Fruit fly (Drosophila melanogaster) whole organism, embryonic: Measurements from ENCODE around the gene mthl12.

Experiments used
- ATbp ChIP-seq: fragments of 200-800 bp; sonication (Bioruptor generic); optimal IDR thresholded peaks from 2 replicates; lab custom pipeline; 2017; ENCODE audit warnings: missing biosample characterization, mild to moderate bottlenecking, missing genetic modification characterization, missing genetic modification reagents
- Adf1 ChIP-seq: fragments of 200-800 bp; sonication (Bioruptor generic); IDR thresholded peaks from 2 replicates; pipeline ENCODE4 v1.3.6; 2022; ENCODE audit warnings: missing biosample characterization, missing genetic modification characterization
- Awh ChIP-seq: fragments of 200-800 bp; sonication (Bioruptor generic); IDR thresholded peaks from 2 replicates; pipeline ENCODE4, ENCODE4 v1.3.6; 2022; ENCODE audit warnings: missing biosample characterization, missing genetic modification characterization
- Bgb ChIP-seq: fragments of 200-800 bp; sonication (Bioruptor generic); IDR thresholded peaks from 2 replicates; pipeline ENCODE4 v1.3.6; 2022; ENCODE audit warnings: missing biosample characterization, missing genetic modification characterization; ENCODE audit not compliant: partially characterized antibody
- CG10209 ChIP-seq: fragments of 200-800 bp; sonication (Bioruptor generic); optimal IDR thresholded peaks from 3 replicates; lab custom pipeline; 2017; ENCODE audit warnings: missing biosample characterization, mild to moderate bottlenecking, missing genetic modification characterization, missing genetic modification reagents
- CG10267 ChIP-seq: fragments of 200-800 bp; sonication (Bioruptor generic); optimal IDR thresholded peaks from 2 replicates; lab custom pipeline; 2018; ENCODE audit warnings: missing biosample characterization, mild to moderate bottlenecking, missing genetic modification characterization, moderate library complexity
- CG10366 ChIP-seq: fragments of 200-800 bp; sonication (Bioruptor generic); IDR thresholded peaks from 2 replicates; pipeline ENCODE4 v1.3.6; 2022; ENCODE audit warnings: missing biosample characterization, missing genetic modification characterization
- CG10462 ChIP-seq: fragments of 200-800 bp; sonication (Bioruptor generic); optimal IDR thresholded peaks from 2 replicates; lab custom pipeline; 2016; ENCODE audit warnings: missing biosample characterization, missing genetic modification characterization
- CG12071 ChIP-seq: fragments of 200-800 bp; sonication (Bioruptor generic); optimal IDR thresholded peaks from 3 replicates; lab custom pipeline; 2018; ENCODE audit warnings: missing biosample characterization, mild to moderate bottlenecking, missing genetic modification characterization
- CG12219 ChIP-seq: fragments of 200-800 bp; sonication (Bioruptor generic); optimal IDR thresholded peaks from 3 replicates; lab custom pipeline; 2018; ENCODE audit warnings: missing biosample characterization, mild to moderate bottlenecking, missing genetic modification characterization
- CG13894 ChIP-seq: fragments of 200-800 bp; sonication (Bioruptor generic); optimal IDR thresholded peaks from 3 replicates; lab custom pipeline; 2018; ENCODE audit warnings: missing biosample characterization, mild to moderate bottlenecking, missing genetic modification characterization, moderate library complexity
- CG14014 ChIP-seq: fragments of 200-800 bp; sonication (Bioruptor generic); IDR thresholded peaks from 2 replicates; pipeline ENCODE4 v1.3.6; 2022; ENCODE audit warnings: missing biosample characterization, missing genetic modification characterization
- CG18599 ChIP-seq: fragments of 200-800 bp; sonication (Bioruptor generic); optimal IDR thresholded peaks from 3 replicates; lab custom pipeline; 2017; ENCODE audit warnings: missing biosample characterization, missing genetic modification characterization, mild to moderate bottlenecking, moderate library complexity, missing genetic modification reagents
- CG18619 ChIP-seq: fragments of 200-800 bp; sonication (Bioruptor generic); optimal IDR thresholded peaks from 3 replicates; lab custom pipeline; 2017; ENCODE audit warnings: missing biosample characterization, mild to moderate bottlenecking, missing genetic modification characterization
- CG3847 ChIP-seq: fragments of 200-800 bp; sonication (Bioruptor generic); IDR thresholded peaks from 2 replicates; pipeline ENCODE4 v1.3.6; 2022; ENCODE audit warnings: missing biosample characterization, missing genetic modification characterization
- CG4424 ChIP-seq: fragments of 200-800 bp; sonication (Bioruptor generic); optimal IDR thresholded peaks from 3 replicates; lab custom pipeline; 2016; ENCODE audit warnings: missing biosample characterization, missing genetic modification characterization
- CG7357 ChIP-seq: fragments of 200-800 bp; sonication (Bioruptor generic); IDR thresholded peaks from 3 replicates; pipeline ENCODE4 v1.3.6; 2022; ENCODE audit warnings: missing biosample characterization, missing genetic modification characterization
- CG7745 ChIP-seq: fragments of 200-800 bp; sonication (Bioruptor generic); optimal IDR thresholded peaks from 2 replicates; lab custom pipeline; 2018; ENCODE audit warnings: missing biosample characterization, mild to moderate bottlenecking, missing genetic modification characterization, moderate library complexity
- CG9437 ChIP-seq: fragments of 200-800 bp; sonication (Bioruptor generic); optimal IDR thresholded peaks from 2 replicates; lab custom pipeline; 2018; ENCODE audit warnings: missing biosample characterization, mild to moderate bottlenecking, missing genetic modification characterization
- CoRest ChIP-seq: fragments of 200-800 bp; sonication (Bioruptor generic); optimal IDR thresholded peaks from 3 replicates; lab custom pipeline; 2018; ENCODE audit warnings: missing biosample characterization, mild to moderate bottlenecking, missing genetic modification characterization, moderate library complexity
- Eip74EF ChIP-seq, 2 experiments: fragments of 200-800 bp in 1 of 2; fragments of >200 bp in 1 of 2; sonication (Bioruptor generic) in 1 of 2; optimal IDR thresholded peaks; 2 replicates each; lab custom pipeline; 2017 to 2019; ENCODE audit warnings: missing biosample characterization in 2 of 2, missing genetic modification characterization in 2 of 2, mild to moderate bottlenecking in 1 of 2, moderate library complexity in 1 of 2
- Ets97D ChIP-seq: fragments of 200-800 bp; sonication (Bioruptor generic); optimal IDR thresholded peaks from 3 replicates; lab custom pipeline; 2016; ENCODE audit warnings: missing biosample characterization, missing genetic modification characterization
- H15 ChIP-seq: fragments of 200-800 bp; sonication (Bioruptor generic); IDR thresholded peaks from 3 replicates; pipeline ENCODE4 v1.3.6; 2022; ENCODE audit warnings: missing biosample characterization, missing genetic modification characterization
- Jarid2 ChIP-seq: fragments of 200-800 bp; sonication (Bioruptor generic); optimal IDR thresholded peaks from 3 replicates; lab custom pipeline; 2017; ENCODE audit warnings: mild to moderate bottlenecking, missing biosample characterization, missing genetic modification reagents, missing genetic modification characterization
- Meics ChIP-seq: fragments of 200-800 bp; sonication (Bioruptor generic); optimal IDR thresholded peaks from 2 replicates; lab custom pipeline; 2017; ENCODE audit warnings: missing biosample characterization, mild to moderate bottlenecking, missing genetic modification characterization
- Mes4 ChIP-seq: fragments of 200-800 bp; sonication (Bioruptor generic); optimal IDR thresholded peaks from 2 replicates; lab custom pipeline; 2016; ENCODE audit warnings: missing biosample characterization, missing genetic modification characterization
- NK7.1 ChIP-seq: fragments of 200-800 bp; sonication (Bioruptor generic); optimal IDR thresholded peaks from 3 replicates; lab custom pipeline; 2016; ENCODE audit warnings: missing biosample characterization, missing genetic modification characterization
- Oaz ChIP-seq: fragments of 200-800 bp; sonication (Bioruptor generic); IDR thresholded peaks from 2 replicates; pipeline ENCODE4 v1.3.6; 2022; ENCODE audit warnings: missing biosample characterization, missing genetic modification characterization
- Opbp ChIP-seq: fragments of 200-800 bp; sonication (Bioruptor generic); IDR thresholded peaks from 3 replicates; pipeline ENCODE4 v1.3.6; 2022; ENCODE audit warnings: missing biosample characterization, missing genetic modification characterization; ENCODE audit not compliant: partially characterized antibody
- PHDP ChIP-seq: fragments of 200-800 bp; sonication (Bioruptor generic); optimal IDR thresholded peaks from 3 replicates; lab custom pipeline; 2018; ENCODE audit warnings: missing biosample characterization, mild to moderate bottlenecking, missing genetic modification characterization, moderate library complexity
- Ravus ChIP-seq: fragments of 200-800 bp; sonication (Bioruptor generic); IDR thresholded peaks from 2 replicates; pipeline ENCODE4 v1.3.6; 2022; ENCODE audit warnings: missing biosample characterization, missing genetic modification characterization
- Rx ChIP-seq: fragments of 200-800 bp; sonication (Bioruptor generic); IDR thresholded peaks from 2 replicates; pipeline ENCODE4 v1.3.6; 2022; ENCODE audit warnings: missing biosample characterization, missing genetic modification characterization
- abd-A ChIP-seq: fragments of 200-800 bp; sonication (Bioruptor generic); optimal IDR thresholded peaks from 3 replicates; lab custom pipeline; 2019; ENCODE audit warnings: missing biosample characterization, mild to moderate bottlenecking, missing genetic modification characterization, moderate library complexity
- chinmo ChIP-seq: fragments of 200-800 bp; sonication (Bioruptor generic); IDR thresholded peaks from 4 replicates; pipeline ENCODE4 v1.3.6; 2022; ENCODE audit warnings: missing biosample characterization, missing genetic modification characterization; ENCODE audit not compliant: partially characterized antibody
- ems ChIP-seq: fragments of 200-800 bp; sonication (Bioruptor generic); optimal IDR thresholded peaks from 3 replicates; lab custom pipeline; 2016; ENCODE audit warnings: missing biosample characterization, missing genetic modification characterization
- eve ChIP-seq, 2 experiments: fragments of >200 bp; optimal IDR thresholded peaks; 2 replicates each; lab custom pipeline; 2017; ENCODE audit warnings: missing biosample characterization in 2 of 2, missing genetic modification characterization in 2 of 2
- fd3F ChIP-seq: fragments of 200-800 bp; sonication (Bioruptor generic); optimal IDR thresholded peaks from 2 replicates; lab custom pipeline; 2018; ENCODE audit warnings: missing biosample characterization, mild to moderate bottlenecking, missing genetic modification characterization, moderate library complexity
- fd96Cb ChIP-seq: fragments of 200-800 bp; sonication (Bioruptor generic); optimal IDR thresholded peaks from 2 replicates; lab custom pipeline; 2018; ENCODE audit warnings: missing biosample characterization, mild to moderate bottlenecking, missing genetic modification characterization, moderate library complexity
- fu2 ChIP-seq: fragments of 200-800 bp; sonication (Bioruptor generic); optimal IDR thresholded peaks from 2 replicates; lab custom pipeline; 2016; ENCODE audit warnings: missing biosample characterization, missing genetic modification characterization
- gce ChIP-seq: fragments of 200-800 bp; sonication (Bioruptor generic); IDR thresholded peaks from 3 replicates; pipeline ENCODE4 v1.3.6; 2022; ENCODE audit warnings: missing biosample characterization, missing genetic modification characterization
- gcm ChIP-seq: fragments of 200-800 bp; sonication (Bioruptor generic); optimal IDR thresholded peaks from 2 replicates; lab custom pipeline; 2019; ENCODE audit warnings: missing biosample characterization, mild to moderate bottlenecking, missing genetic modification characterization, moderate library complexity
- gro ChIP-seq: fragments of 200-800 bp; sonication (Bioruptor generic); optimal IDR thresholded peaks from 2 replicates; lab custom pipeline; 2016; ENCODE audit warnings: missing biosample characterization, missing genetic modification characterization
- odd ChIP-seq: fragments of 200-800 bp; sonication (Bioruptor generic); optimal IDR thresholded peaks from 2 replicates; lab custom pipeline; 2017; ENCODE audit warnings: missing biosample characterization, mild to moderate bottlenecking, missing genetic modification characterization
- repo ChIP-seq: fragments of 200-800 bp; sonication (Bioruptor generic); optimal IDR thresholded peaks from 2 replicates; lab custom pipeline; 2016; ENCODE audit warnings: missing biosample characterization, missing genetic modification characterization
- sc ChIP-seq, 3 experiments: fragments of >200 bp in 2 of 3; fragments of 200-800 bp in 1 of 3; sonication (Bioruptor generic) in 1 of 3; optimal IDR thresholded peaks; 2 replicates in 2 of 3; 3 replicates in 1 of 3; lab custom pipeline; 2017; ENCODE audit warnings: mild to moderate bottlenecking in 1 of 3, missing biosample characterization in 1 of 3, missing genetic modification characterization in 1 of 3, missing genetic modification reagents in 1 of 3
- sd ChIP-seq: fragments of 200-800 bp; sonication (Bioruptor generic); optimal IDR thresholded peaks from 3 replicates; lab custom pipeline; 2018; ENCODE audit warnings: missing biosample characterization, mild to moderate bottlenecking, missing genetic modification characterization, moderate library complexity
- sim ChIP-seq: fragments of 200-800 bp; sonication (Bioruptor generic); IDR thresholded peaks from 2 replicates; pipeline ENCODE4 v1.3.6; 2022; ENCODE audit warnings: missing biosample characterization, missing genetic modification characterization
- slbo ChIP-seq: fragments of 200-800 bp; sonication (Bioruptor generic); IDR thresholded peaks from 2 replicates; pipeline ENCODE4 v1.3.6; 2022; ENCODE audit warnings: missing biosample characterization, missing genetic modification characterization

The mthl12 gene

dm6 chr3R:13319873-13320272, 33.6 kb upstream of the mthl12 start (continued):
- TF ChIP-seq Rx (0 out of 2 replicates have a peak, but pooled peaks have one; percentile 5), Opbp (GFP tag; lab: Robert Waterston, UW) (no peak), gce (GFP tag; lab: Robert Waterston, UW) (peak; percentile 69; the same call in 2 of the 3 replicates), gcm (no peak), PHDP (tag; lab: Kevin White, UChicago) (peak; percentile 52), slbo (GFP tag; lab: Robert Waterston, UW) (no peak), CoRest (tag; lab: Kevin White, UChicago) (peak; percentile 2), Meics (GFP tag; lab: Kevin White, UChicago) (peak; percentile 31), CG12219 (GFP tag; lab: Kevin White, UChicago) (peak; percentile 54), eve (GFP tag; optimal IDR thresholded peaks at IDR 0.05; lab: Kevin White, UChicago) (no peak), Mes4 (peak; percentile 30), CG7357 (no peak), Eip74EF (GFP tag; optimal IDR thresholded peaks at IDR 0.05; lab: Kevin White, UChicago) (peak in 1 of 2 experiments; percentile 23), CG12071 (GFP tag; lab: Kevin White, UChicago) (peak; percentile 67), odd (peak; percentile 29), CG9437 (peak; percentile 5), Oaz (GFP tag; lab: Robert Waterston, UW) (0 out of 2 replicates have a peak, but pooled peaks have one; percentile 20), sc (optimal IDR thresholded peaks at IDR 0.05; lab: Kevin White, UChicago) (no peak), sc (GFP tag; optimal IDR thresholded peaks at IDR 0.05; lab: Kevin White, UChicago) (peak; percentile 27), CG4424 (GFP tag; lab: Kevin White, UChicago) (peak; percentile 20), fd3F (GFP tag; lab: Kevin White, UChicago) (peak; percentile 15), CG18619 (peak; percentile 21), fu2 (no peak), NK7.1 (GFP tag; lab: Kevin White, UChicago) (peak; percentile 12), CG18599 (GFP tag; lab: Kevin White, UChicago) (no peak), CG10209 (GFP tag; lab: Kevin White, UChicago) (peak; percentile 5), Ets97D (GFP tag; lab: Kevin White, UChicago) (peak; percentile 96)

DNA sequence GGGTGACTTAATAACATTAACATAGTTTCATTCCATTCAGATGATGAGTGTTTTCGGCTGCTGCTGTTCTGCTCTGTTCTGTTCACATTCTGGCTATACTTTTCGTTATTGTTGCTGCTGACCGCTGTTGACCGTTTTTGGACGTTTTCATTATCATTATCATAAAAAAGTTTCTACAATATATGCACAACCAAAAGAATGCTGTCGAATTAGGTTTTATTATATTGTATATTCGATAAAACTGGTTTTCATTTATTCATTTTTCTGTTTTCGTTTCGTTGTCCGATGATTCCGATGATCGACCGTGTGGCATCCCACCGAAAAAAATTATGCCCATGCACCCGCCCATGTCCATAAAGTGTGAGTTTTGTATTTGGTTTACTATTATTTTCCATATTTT, 20.4 kb upstream of the mthl12 start:
- TF ChIP-seq chinmo (GFP tag; lab: Robert Waterston, UW) (peak; percentile 80; the same call in 2 of the 4 replicates), sd (tag; lab: Kevin White, UChicago) (peak; percentile 81), abd-A (peak; percentile 57), ems (GFP tag; lab: Kevin White, UChicago) (no peak), gro (GFP tag; lab: Kevin White, UChicago) (no peak), fd96Cb (tag; lab: Kevin White, UChicago) (no peak), CG13894 (tag; lab: Kevin White, UChicago) (peak; percentile 2)

- TF ChIP-seq sim (GFP tag; lab: Robert Waterston, UW) = no peak
- TF ChIP-seq repo (GFP tag; lab: Kevin White, UChicago) = no peak
- TF ChIP-seq CG14014 (GFP tag; lab: Robert Waterston, UW) = no peak
- 0 out of 2 replicates have a peak, but pooled peaks have one; percentile 11 for TF ChIP-seq Bgb (GFP tag; lab: Robert Waterston, UW)
- no peak for TF ChIP-seq ATbp (GFP tag; lab: Kevin White, UChicago)
- TF ChIP-seq Jarid2 (GFP tag; lab: Kevin White, UChicago) = peak; percentile 2
- no peak for TF ChIP-seq H15
- no peak for TF ChIP-seq fu2
- no peak for TF ChIP-seq Awh (GFP tag; lab: Robert Waterston, UW)
- no peak for TF ChIP-seq Ravus (GFP tag; lab: Robert Waterston, UW)
- TF ChIP-seq CG10267 (tag; lab: Kevin White, UChicago) = no peak
- TF ChIP-seq Adf1 (GFP tag; lab: Robert Waterston, UW) = peak; percentile 79
- no peak for TF ChIP-seq CG12071 (GFP tag; lab: Kevin White, UChicago)
- TF ChIP-seq CG10462 (GFP tag; lab: Kevin White, UChicago) = no peak
- TF ChIP-seq CG10366 (GFP tag; lab: Robert Waterston, UW) = no peak
- no peak for TF ChIP-seq CG3847 (GFP tag; lab: Robert Waterston, UW)
- no peak for TF ChIP-seq CG7745 (tag; lab: Kevin White, UChicago)
These were observed 19.5 kb upstream of the mthl12 start, which contains the start of gene PK2-R2 for dm6 chr3R:13334007-13334406. TSS of gene PK2-R2 (minus strand) at chr3R:13334166.
